Fruit fly (Drosophila melanogaster) whole organism, wandering third instar larva: Measurements from ENCODE around the gene CG8813.
A peak's percentile ranks its signal among the peaks of the same experiment; 100 is the strongest.

Source experiments
- Abd-B ChIP-seq: fragments of >200 bp; optimal IDR thresholded peaks from 2 replicates; lab custom pipeline; 2017; ENCODE audit warnings: missing biosample characterization, missing genetic modification characterization
- CG32264 ChIP-seq: fragments of 200-800 bp; sonication (Bioruptor generic); optimal IDR thresholded peaks from 2 replicates; lab custom pipeline; 2016; ENCODE audit warnings: missing biosample characterization, missing genetic modification characterization
- CG9705 ChIP-seq: fragments of 200-800 bp; sonication (Bioruptor generic); optimal IDR thresholded peaks from 2 replicates; lab custom pipeline; 2018; ENCODE audit warnings: missing biosample characterization, mild to moderate bottlenecking, missing genetic modification characterization
- CrebA ChIP-seq: fragments of 200-800 bp; sonication (Bioruptor generic); optimal IDR thresholded peaks from 2 replicates; lab custom pipeline; 2016; ENCODE audit warnings: missing biosample characterization, mild to moderate bottlenecking, missing genetic modification characterization, borderline replicate concordance
- Dfd ChIP-seq: fragments of >200 bp; optimal IDR thresholded peaks from 2 replicates; lab custom pipeline; 2017; ENCODE audit warnings: missing biosample characterization, missing genetic modification characterization
- Dif ChIP-seq: fragments of 200-275, 200-300 bp; sonication (Bioruptor generic); optimal IDR thresholded peaks from 2 replicates; lab custom pipeline; 2018; ENCODE audit warnings: missing biosample characterization, missing genetic modification characterization; ENCODE audit not compliant: partially characterized antibody
- GATAd ChIP-seq: sonication (Bioruptor generic); optimal IDR thresholded peaks from 2 replicates; lab custom pipeline; 2016; ENCODE audit warnings: missing biosample characterization, missing genetic modification characterization
- HLH106 ChIP-seq: fragments of 200-800 bp; optimal IDR thresholded peaks from 3 replicates; lab custom pipeline; 2019; ENCODE audit warnings: missing biosample characterization, mild to moderate bottlenecking, missing genetic modification characterization, moderate library complexity
- Hnf4 ChIP-seq: fragments of 200-800 bp; sonication (Bioruptor generic); optimal IDR thresholded peaks from 2 replicates; lab custom pipeline; 2016; ENCODE audit warnings: missing biosample characterization, mild to moderate bottlenecking, missing genetic modification characterization
- Hr78 ChIP-seq: fragments of >200 bp; optimal IDR thresholded peaks from 2 replicates; lab custom pipeline; 2017; ENCODE audit warnings: missing biosample characterization, missing genetic modification characterization
- Hr83 ChIP-seq: fragments of 200-300 bp; sonication (Bioruptor generic); optimal IDR thresholded peaks from 2 replicates; lab custom pipeline; 2016; ENCODE audit warnings: missing biosample characterization, mild to moderate bottlenecking, missing genetic modification characterization, moderate library complexity; ENCODE audit not compliant: poor library complexity, severe bottlenecking
- Jra ChIP-seq: sonication (Bioruptor generic); optimal IDR thresholded peaks from 2 replicates; lab custom pipeline; 2016; ENCODE audit warnings: missing biosample characterization, missing genetic modification characterization
- Mio ChIP-seq: sonication (Bioruptor generic); optimal IDR thresholded peaks from 2 replicates; lab custom pipeline; 2016; ENCODE audit warnings: missing biosample characterization, missing genetic modification characterization
- Myc ChIP-seq: fragments of >200 bp; optimal IDR thresholded peaks from 2 replicates; lab custom pipeline; 2017
- N ChIP-seq: fragments of >200 bp; optimal IDR thresholded peaks from 2 replicates; lab custom pipeline; 2018; ENCODE audit warnings: missing biosample characterization, missing external identifiers, missing genetic modification characterization
- OdsH ChIP-seq: fragments of 200-800 bp; sonication (Bioruptor generic); optimal IDR thresholded peaks from 2 replicates; lab custom pipeline; 2016; ENCODE audit warnings: missing biosample characterization, mild to moderate bottlenecking, missing genetic modification characterization
- Rel ChIP-seq, 2 experiments: fragments of 200-800 bp; sonication (Bioruptor generic) in 1 of 2; optimal IDR thresholded peaks; 2 replicates in 1 of 2; 3 replicates in 1 of 2; lab custom pipeline; 2016 to 2019; ENCODE audit warnings: mild to moderate bottlenecking in 2 of 2, missing biosample characterization in 2 of 2, missing genetic modification characterization in 2 of 2, moderate library complexity in 1 of 2
- Sp1 ChIP-seq: fragments of 200-800 bp; sonication (Bioruptor generic); optimal IDR thresholded peaks from 3 replicates; lab custom pipeline; 2019; ENCODE audit warnings: missing biosample characterization, mild to moderate bottlenecking, missing genetic modification characterization, moderate library complexity
- Vsx2 ChIP-seq: fragments of 200-300, 225-300 bp; sonication (Bioruptor generic); optimal IDR thresholded peaks from 2 replicates; lab custom pipeline; 2018; ENCODE audit warnings: missing biosample characterization, missing genetic modification characterization; ENCODE audit not compliant: partially characterized antibody
- br ChIP-seq: fragments of 200-800 bp; sonication (Bioruptor generic); optimal IDR thresholded peaks from 2 replicates; lab custom pipeline; 2016; ENCODE audit warnings: missing biosample characterization, missing genetic modification characterization
- brk ChIP-seq: fragments of 200-800 bp; sonication (Bioruptor generic); optimal IDR thresholded peaks from 2 replicates; lab custom pipeline; 2016; ENCODE audit warnings: missing biosample characterization, mild to moderate bottlenecking, missing genetic modification characterization
- dl ChIP-seq, 2 experiments: fragments of 175-275, 200-275 bp in 1 of 2; fragments of 200-275 bp in 1 of 2; sonication (Bioruptor generic); optimal IDR thresholded peaks; lab custom pipeline; 2018; ENCODE audit warnings: mild to moderate bottlenecking in 2 of 2, missing biosample characterization in 2 of 2, missing genetic modification characterization in 2 of 2, moderate library complexity in 2 of 2; ENCODE audit not compliant: partially characterized antibody in 2 of 2, insufficient read depth in 1 of 2
- dmrt93B ChIP-seq: fragments of 200-800 bp; sonication (Bioruptor generic); optimal IDR thresholded peaks from 2 replicates; lab custom pipeline; 2018; ENCODE audit warnings: missing biosample characterization, mild to moderate bottlenecking, missing genetic modification characterization
- dsf ChIP-seq: sonication (Bioruptor generic); optimal IDR thresholded peaks from 2 replicates; lab custom pipeline; 2016; ENCODE audit warnings: missing biosample characterization, missing genetic modification characterization, borderline replicate concordance
- ey ChIP-seq: fragments of 200-800 bp; sonication (Bioruptor generic); optimal IDR thresholded peaks from 2 replicates; lab custom pipeline; 2016; ENCODE audit warnings: missing biosample characterization, missing genetic modification characterization
- foxo ChIP-seq, 2 experiments: fragments of 200-800 bp; sonication (Bioruptor generic); optimal IDR thresholded peaks; 2 replicates in 1 of 2; 3 replicates in 1 of 2; lab custom pipeline; 2016 to 2017; ENCODE audit warnings: missing biosample characterization in 2 of 2, missing genetic modification characterization in 2 of 2
- fru ChIP-seq: fragments of 200-800 bp; sonication (Bioruptor generic); optimal IDR thresholded peaks from 3 replicates; lab custom pipeline; 2016; ENCODE audit warnings: missing biosample characterization, mild to moderate bottlenecking, missing genetic modification characterization
- h ChIP-seq: fragments of 200-800 bp; sonication (Bioruptor generic); optimal IDR thresholded peaks from 3 replicates; lab custom pipeline; 2016; ENCODE audit warnings: missing biosample characterization, mild to moderate bottlenecking, missing genetic modification characterization
- jim ChIP-seq: fragments of 175-275, 200-325 bp; sonication (Bioruptor generic); optimal IDR thresholded peaks from 2 replicates; lab custom pipeline; 2016; ENCODE audit warnings: missing biosample characterization, mild to moderate bottlenecking, missing genetic modification characterization
- lola ChIP-seq: fragments of >200 bp; optimal IDR thresholded peaks from 2 replicates; lab custom pipeline; 2017; ENCODE audit warnings: missing biosample characterization, missing genetic modification characterization
- pan ChIP-seq: fragments of >200 bp; optimal IDR thresholded peaks from 2 replicates; lab custom pipeline; 2017
- psq ChIP-seq: fragments of 200-800 bp; sonication (Bioruptor generic); optimal IDR thresholded peaks from 3 replicates; lab custom pipeline; 2017; ENCODE audit warnings: missing biosample characterization, mild to moderate bottlenecking, missing genetic modification characterization, moderate library complexity
- rgr ChIP-seq: fragments of 200-800 bp; sonication (Bioruptor generic); optimal IDR thresholded peaks from 3 replicates; lab custom pipeline; 2016; ENCODE audit warnings: missing biosample characterization, mild to moderate bottlenecking, missing genetic modification characterization
- sage ChIP-seq: fragments of 200-800 bp; sonication (Bioruptor generic); optimal IDR thresholded peaks from 2 replicates; lab custom pipeline; 2016; ENCODE audit warnings: missing biosample characterization, mild to moderate bottlenecking, missing genetic modification characterization
- sv ChIP-seq: fragments of 200-800 bp; sonication (Bioruptor generic); optimal IDR thresholded peaks from 3 replicates; lab custom pipeline; 2016; ENCODE audit warnings: missing biosample characterization, missing genetic modification characterization
- tai ChIP-seq: sonication (Bioruptor generic); optimal IDR thresholded peaks from 2 replicates; lab custom pipeline; 2016; ENCODE audit warnings: missing biosample characterization, missing genetic modification characterization
- usp ChIP-seq: fragments of >200 bp; optimal IDR thresholded peaks from 2 replicates; lab custom pipeline; 2017; ENCODE audit warnings: missing biosample characterization, missing genetic modification characterization
- woc ChIP-seq: sonication (Bioruptor generic); optimal IDR thresholded peaks from 2 replicates; lab custom pipeline; 2016; ENCODE audit warnings: missing biosample characterization, mild to moderate bottlenecking, missing genetic modification characterization

CG8813 gene

dm6 chr2L:2887760-2888600 is 18.5 kb downstream of the CG8813 start:
- TF ChIP-seq rgr (GFP tag; lab: Kevin White, UChicago) (peak; percentile 12), sage (peak; percentile 75), Abd-B (GFP tag; lab: Kevin White, UChicago) (no peak)
- TF ChIP-seq, all 38 proteins: peak for 2

- no peak for TF ChIP-seq br
- no peak for TF ChIP-seq lola (GFP tag; lab: Kevin White, UChicago)
- no peak for TF ChIP-seq GATAd (GFP tag; lab: Kevin White, UChicago)
- TF ChIP-seq psq: peak; percentile 85
- TF ChIP-seq Hnf4 (GFP tag; lab: Kevin White, UChicago): no peak
- no peak for TF ChIP-seq Jra
- no peak for TF ChIP-seq Hr78 (GFP tag; lab: Kevin White, UChicago)
- no peak for TF ChIP-seq CG32264 (GFP tag; lab: Kevin White, UChicago)
- no peak for TF ChIP-seq fru (GFP tag; lab: Kevin White, UChicago)
- no peak for TF ChIP-seq Sp1
- peak; percentile 5 for TF ChIP-seq h (GFP tag; lab: Kevin White, UChicago)
- peak; percentile 63 for TF ChIP-seq Rel (GFP tag; optimal IDR thresholded peaks at IDR 0.05; lab: Kevin White, UChicago)
- peak; percentile 39 for TF ChIP-seq Rel (tag; optimal IDR thresholded peaks at IDR 0.05; lab: Kevin White, UChicago)
- no peak for TF ChIP-seq OdsH (GFP tag; lab: Kevin White, UChicago)
- TF ChIP-seq ey (GFP tag; lab: Kevin White, UChicago): no peak
- TF ChIP-seq usp (GFP tag; lab: Kevin White, UChicago): no peak
- no peak for TF ChIP-seq dmrt93B (GFP tag; lab: Kevin White, UChicago)
- TF ChIP-seq jim (GFP tag; lab: Kevin White, UChicago): no peak
- no peak for TF ChIP-seq Vsx2 (GFP tag; lab: Kevin White, UChicago)
- no peak for TF ChIP-seq sv
- TF ChIP-seq CG9705 (GFP tag; lab: Kevin White, UChicago): no peak
- peak; percentile 71 for TF ChIP-seq Dif
- no peak for TF ChIP-seq woc (GFP tag; lab: Kevin White, UChicago)
- TF ChIP-seq Dfd (GFP tag; lab: Kevin White, UChicago): no peak
- TF ChIP-seq pan (lab: Kevin White, UChicago): no peak
- TF ChIP-seq HLH106 (tag; lab: Kevin White, UChicago): no peak
- no peak for TF ChIP-seq Mio (GFP tag; lab: Kevin White, UChicago)
- no peak for TF ChIP-seq Abd-B (GFP tag; lab: Kevin White, UChicago)
- TF ChIP-seq Hr83 (GFP tag; lab: Kevin White, UChicago): no peak
- TF ChIP-seq Myc: no peak
- TF ChIP-seq brk (GFP tag; lab: Kevin White, UChicago): no peak
- no peak for TF ChIP-seq dsf
- no peak for TF ChIP-seq sage
- peak; percentile 21 to 76 for TF ChIP-seq dl (GFP tag; optimal IDR thresholded peaks at IDR 0.05; lab: Kevin White, UChicago; ENCODE audit: insufficient read depth in 1 of 2, partially characterized antibody in 2 of 2)
- TF ChIP-seq rgr (GFP tag; lab: Kevin White, UChicago): peak; percentile 15
- TF ChIP-seq foxo (GFP tag; optimal IDR thresholded peaks at IDR 0.05; lab: Kevin White, UChicago): no peak
- no peak for TF ChIP-seq tai (GFP tag; lab: Kevin White, UChicago)
- TF ChIP-seq CrebA (GFP tag; lab: Kevin White, UChicago): no peak
- TF ChIP-seq N: no peak
- TF ChIP-seq, all 38 proteins: peak for 6
These were observed 19.5 kb downstream of the CG8813 start for dm6 chr2L:2888859-2889443.
